Worm (Caenorhabditis elegans) whole organism, dauer: Measurements from ENCODE around the gene Y39F10A.3.
"Not testable (repeated sequence)": the region's sequence is repeated elsewhere in the genome, so short reads cannot be mapped to it uniquely, and the experiment has no call there.

Experiments
- unc-62 ChIP-seq: sonication (generic microtip); optimal IDR thresholded peaks from 2 replicates; lab custom pipeline; 2017; ENCODE audit warnings: missing biosample characterization, missing genetic modification reagents, missing genetic modification characterization

Gene Y39F10A.3

ce11 chrII:782903-783302 lies at the start of gene Y39F10A.3:
TSS of gene Y39F10A.3 (minus strand) at chrII:783003.
- TF ChIP-seq unc-62: no peak

ce11 chrII:825521-825920 lies 42.7 kb upstream of the Y39F10A.3 start, which contains the start of gene F28A10.1:
TSS of gene F28A10.1 (plus strand) at chrII:825821.
- no peak for TF ChIP-seq unc-62

ce11 chrII:823529-823928 lies 40.7 kb upstream of the Y39F10A.3 start, which contains the start of gene F46F5.10:
TSS of gene F46F5.10 (plus strand) at chrII:823829.
- TF ChIP-seq unc-62: no peak

ce11 chrII:822730-823129 lies 39.9 kb upstream of the Y39F10A.3 start, which contains the start of gene msrp-4:
TSS of gene msrp-4 (minus strand) at chrII:822830.
- TF ChIP-seq unc-62: not testable (repeated sequence)

- TF ChIP-seq unc-62: no peak
Measured at ce11 chrII:821514-821913, 38.7 kb upstream of the Y39F10A.3 start, which contains the start of gene F46F5.8. TSS of gene F46F5.8 (minus strand) at chrII:821614.

- TF ChIP-seq unc-62: no peak
Measured at ce11 chrII:820519-820918, 37.7 kb upstream of the Y39F10A.3 start, which contains the start of gene F46F5.7. TSS of gene F46F5.7 (minus strand) at chrII:820619.

ce11 chrII:814737-815136 lies 31.9 kb upstream of the Y39F10A.3 start, which contains the start of gene msrp-3:
TSS of gene msrp-3 (minus strand) at chrII:814837.
- TF ChIP-seq unc-62: no peak

ce11 chrII:812917-813316 lies 30.1 kb upstream of the Y39F10A.3 start, which contains the start of gene F46F5.5:
TSS of gene F46F5.5 (minus strand) at chrII:813017.
- no peak for TF ChIP-seq unc-62

- no peak for TF ChIP-seq unc-62
Measured at ce11 chrII:808457-808856, 25.7 kb upstream of the Y39F10A.3 start, which contains the start of gene F46F5.11. TSS of gene F46F5.11 (plus strand) at chrII:808757.

ce11 chrII:803009-803408 lies 20.2 kb upstream of the Y39F10A.3 start, which contains the start of gene F46F5.13:
TSS of gene F46F5.13 (plus strand) at chrII:803309.
- no peak for TF ChIP-seq unc-62

ce11 chrII:799700-800099 lies 16.9 kb upstream of the Y39F10A.3 start, which contains the start of gene F46F5.14:
TSS of gene F46F5.14 (plus strand) at chrII:800000.
- TF ChIP-seq unc-62: no peak

ce11 chrII:797445-797844 lies 14.6 kb upstream of the Y39F10A.3 start:
- TF ChIP-seq unc-62: no peak

ce11 chrII:796916-797315 lies 14.1 kb upstream of the Y39F10A.3 start:
- TF ChIP-seq unc-62: no peak

ce11 chrII:791828-792227 lies 9.0 kb upstream of the Y39F10A.3 start, which contains the start of gene F46F5.1:
TSS of gene F46F5.1 (minus strand) at chrII:791928.
- no peak for TF ChIP-seq unc-62

ce11 chrII:788139-788538 lies 5.3 kb upstream of the Y39F10A.3 start, which contains the start of gene F46F5.15:
TSS of gene F46F5.15 (plus strand) at chrII:788439.
- TF ChIP-seq unc-62: no peak

ce11 chrII:786938-787337 lies 4.1 kb upstream of the Y39F10A.3 start, which contains the start of gene F46F5.16:
TSS of gene F46F5.16 (plus strand) at chrII:787238.
- TF ChIP-seq unc-62: no peak

- TF ChIP-seq unc-62: no peak
Measured at ce11 chrII:783532-783931, 729 bp upstream of the Y39F10A.3 start, which contains the start of gene Y39F10A.6. TSS of gene Y39F10A.6 (minus strand) at chrII:783632.

ce11 chrII:775033-775432 lies 7.8 kb downstream of the Y39F10A.3 start, which contains the start of gene Y39F10A.1:
TSS of gene Y39F10A.1 (plus strand) at chrII:775333.
- TF ChIP-seq unc-62: no peak
